Worm (Caenorhabditis elegans) whole organism, L2 larva: ENCODE data around the gene M176.11.

Source experiments
- C34F6.9 ChIP-seq: fragments of 150-350 bp; optimal IDR thresholded peaks from 2 replicates; lab custom pipeline; 2014; ENCODE audit warnings: missing biosample characterization, missing genetic modification characterization
- F13H6.1 ChIP-seq: sonication (generic microtip); optimal IDR thresholded peaks from 2 replicates; lab custom pipeline; 2016; ENCODE audit warnings: missing genetic modification characterization, missing compliant biosample characterization
- R02D3.7 ChIP-seq: fragments of 150-350 bp; optimal IDR thresholded peaks from 2 replicates; lab custom pipeline; 2014; ENCODE audit warnings: missing biosample characterization, missing genetic modification characterization
- Y55F3AM.14 ChIP-seq: fragments of 200-800 bp; sonication (Bioruptor generic); optimal IDR thresholded peaks from 2 replicates; lab custom pipeline; 2018; ENCODE audit warnings: mild to moderate bottlenecking, missing genetic modification characterization, missing compliant biosample characterization
- alr-1 ChIP-seq: fragments of 150-350 bp; optimal IDR thresholded peaks from 2 replicates; lab custom pipeline; 2014; ENCODE audit warnings: missing biosample characterization, missing genetic modification characterization
- blmp-1 ChIP-seq: sonication (generic microtip); optimal IDR thresholded peaks from 2 replicates; lab custom pipeline; 2017; ENCODE audit warnings: missing genetic modification characterization, mild to moderate bottlenecking, missing compliant biosample characterization, antibody characterized with exemption, moderate library complexity; ENCODE audit not compliant: insufficient read depth
- ceh-16 ChIP-seq: fragments of 150-350 bp; optimal IDR thresholded peaks from 2 replicates; lab custom pipeline; 2014; ENCODE audit warnings: missing biosample characterization, missing genetic modification characterization
- ceh-82 ChIP-seq: fragments of 150-350 bp; optimal IDR thresholded peaks from 2 replicates; lab custom pipeline; 2014; ENCODE audit warnings: missing biosample characterization, missing genetic modification characterization
- crh-2 ChIP-seq: sonication (generic microtip); optimal IDR thresholded peaks from 2 replicates; lab custom pipeline; 2017; ENCODE audit warnings: missing biosample characterization, missing genetic modification characterization
- dmd-4 ChIP-seq: sonication (generic microtip); optimal IDR thresholded peaks from 2 replicates; lab custom pipeline; 2017; ENCODE audit warnings: missing biosample characterization, missing genetic modification characterization
- elt-3 ChIP-seq: sonication (generic microtip); optimal IDR thresholded peaks from 2 replicates; lab custom pipeline; 2017; ENCODE audit warnings: missing biosample characterization, missing genetic modification characterization
- fos-1 ChIP-seq: fragments of 150-350 bp; optimal IDR thresholded peaks from 2 replicates; lab custom pipeline; 2014; ENCODE audit warnings: missing biosample characterization, missing genetic modification characterization
- gmeb-1 ChIP-seq: fragments of 150-350 bp; optimal IDR thresholded peaks from 2 replicates; lab custom pipeline; 2014; ENCODE audit warnings: missing biosample characterization, missing genetic modification characterization
- lin-11 ChIP-seq: fragments of 150-350 bp; sonication (generic microtip); optimal IDR thresholded peaks from 2 replicates; lab custom pipeline; 2014; ENCODE audit warnings: missing biosample characterization, missing genetic modification characterization, inconsistent platforms, mixed read lengths
- lin-13 ChIP-seq: fragments of 150-350 bp; optimal IDR thresholded peaks from 2 replicates; lab custom pipeline; 2014; ENCODE audit warnings: missing biosample characterization, missing genetic modification reagents, missing genetic modification characterization
- lin-39 ChIP-seq: fragments of 150-350 bp; optimal IDR thresholded peaks from 2 replicates; lab custom pipeline; 2014; ENCODE audit warnings: missing biosample characterization, missing genetic modification reagents, missing genetic modification characterization
- lsy-2 ChIP-seq, 2 experiments: fragments of 150-350 bp in 1 of 2; sonication (generic microtip) in 1 of 2; optimal IDR thresholded peaks; 2 replicates each; lab custom pipeline; 2014 to 2017; ENCODE audit warnings: missing biosample characterization in 2 of 2, missing genetic modification characterization in 2 of 2
- mab-5 ChIP-seq: fragments of 150-350 bp; optimal IDR thresholded peaks from 2 replicates; lab custom pipeline; 2014; ENCODE audit warnings: missing biosample characterization, missing genetic modification characterization
- nhr-10 ChIP-seq: sonication (generic microtip); optimal IDR thresholded peaks from 2 replicates; lab custom pipeline; 2017; ENCODE audit warnings: missing biosample characterization, missing genetic modification characterization
- nhr-11 ChIP-seq: fragments of 150-350 bp; optimal IDR thresholded peaks from 2 replicates; lab custom pipeline; 2014; ENCODE audit warnings: missing biosample characterization, missing genetic modification characterization
- nhr-129 ChIP-seq: fragments of 150-350 bp; optimal IDR thresholded peaks from 2 replicates; lab custom pipeline; 2014; ENCODE audit warnings: missing biosample characterization, missing genetic modification characterization
- nhr-21 ChIP-seq: fragments of 150-350 bp; optimal IDR thresholded peaks from 2 replicates; lab custom pipeline; 2014; ENCODE audit warnings: missing biosample characterization, missing genetic modification characterization
- nhr-237 ChIP-seq: fragments of 150-350 bp; optimal IDR thresholded peaks from 2 replicates; lab custom pipeline; 2014; ENCODE audit warnings: missing biosample characterization, missing genetic modification characterization
- nhr-25 ChIP-seq: fragments of 150-350 bp; sonication (generic microtip); optimal IDR thresholded peaks from 3 replicates; lab custom pipeline; 2014; ENCODE audit warnings: missing biosample characterization, missing genetic modification characterization
- nhr-6 ChIP-seq: fragments of 150-350 bp; optimal IDR thresholded peaks from 2 replicates; lab custom pipeline; 2014; ENCODE audit warnings: missing biosample characterization, missing genetic modification characterization
- nhr-77 ChIP-seq: fragments of 150-350 bp; optimal IDR thresholded peaks from 2 replicates; lab custom pipeline; 2014; ENCODE audit warnings: missing biosample characterization, missing genetic modification characterization
- sem-4 ChIP-seq: fragments of 150-350 bp; optimal IDR thresholded peaks from 2 replicates; lab custom pipeline; 2014; ENCODE audit warnings: missing biosample characterization, missing genetic modification reagents, missing genetic modification characterization
- skn-1 ChIP-seq: sonication (generic microtip); optimal IDR thresholded peaks from 2 replicates; lab custom pipeline; 2017; ENCODE audit warnings: missing biosample characterization, missing genetic modification characterization
- sma-3 ChIP-seq: sonication (generic microtip); optimal IDR thresholded peaks from 2 replicates; lab custom pipeline; 2016; ENCODE audit warnings: missing genetic modification reagents, missing genetic modification characterization, missing compliant biosample characterization
- sma-9 ChIP-seq, 2 experiments: fragments of 150-350 bp in 1 of 2; sonication (generic microtip) in 1 of 2; optimal IDR thresholded peaks; 2 replicates each; lab custom pipeline; 2014 to 2016; ENCODE audit warnings: missing genetic modification characterization in 2 of 2, mild to moderate bottlenecking in 1 of 2, missing biosample characterization in 1 of 2, missing compliant biosample characterization in 1 of 2, missing genetic modification reagents in 1 of 2, moderate library complexity in 1 of 2
- snpc-4 ChIP-seq: fragments of 150-350 bp; optimal IDR thresholded peaks from 2 replicates; lab custom pipeline; 2014; ENCODE audit warnings: missing biosample characterization, missing genetic modification characterization
- unc-39 ChIP-seq: fragments of 150-350 bp; optimal IDR thresholded peaks from 2 replicates; lab custom pipeline; 2014; ENCODE audit warnings: missing biosample characterization, missing genetic modification characterization
- unc-55 ChIP-seq: fragments of 150-350 bp; sonication (generic microtip); optimal IDR thresholded peaks from 3 replicates; lab custom pipeline; 2014; ENCODE audit warnings: missing biosample characterization, missing genetic modification reagents, missing genetic modification characterization
- zag-1 ChIP-seq: fragments of 150-350 bp; optimal IDR thresholded peaks from 2 replicates; lab custom pipeline; 2014; ENCODE audit warnings: missing biosample characterization, missing genetic modification characterization
- ztf-11 ChIP-seq: sonication (generic microtip); optimal IDR thresholded peaks from 2 replicates; lab custom pipeline; 2017; ENCODE audit warnings: missing biosample characterization, missing genetic modification characterization
- ztf-4 ChIP-seq: fragments of 150-350 bp; optimal IDR thresholded peaks from 2 replicates; lab custom pipeline; 2014; ENCODE audit warnings: missing biosample characterization, missing genetic modification characterization

M176.11 gene

DNA sequence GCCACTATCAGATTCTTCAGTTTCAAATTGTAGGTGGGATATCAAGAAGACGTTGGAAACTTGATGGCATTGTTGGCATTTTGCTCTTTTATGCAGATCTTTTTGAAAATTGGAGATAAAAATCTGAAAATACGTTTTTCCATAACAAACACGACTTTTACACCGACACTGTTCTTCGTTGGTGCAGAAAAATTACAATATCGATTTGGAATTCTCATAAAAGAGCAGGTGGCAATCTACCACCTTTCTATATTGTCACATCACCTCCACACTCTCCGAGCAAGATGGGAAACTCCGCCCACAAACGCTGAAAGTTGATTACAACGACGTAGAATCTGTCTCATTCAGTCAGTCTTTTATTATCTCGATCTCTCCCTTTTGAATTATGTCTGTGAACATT is 14.6 kb upstream of the M176.11 start, which contains the start of gene arrd-2:
TSS of gene arrd-2 (plus strand) at position 301 of the 400 bp plus-strand sequence.
- TF ChIP-seq nhr-77 (tag; lab: Kevin White, UChicago) (no peak), lin-13 (no peak), unc-55 (no peak), alr-1 (tag; lab: Kevin White, UChicago) (no peak), ztf-4 (tag; lab: Kevin White, UChicago) (no peak), unc-39 (tag; lab: Kevin White, UChicago) (no peak), skn-1 (tag; lab: Kevin White, UChicago) (no peak), crh-2 (tag; lab: Kevin White, UChicago) (no peak), nhr-11 (tag; lab: Kevin White, UChicago) (no peak), blmp-1 (tag; lab: Kevin White, UChicago) (no peak), zag-1 (no peak), ztf-11 (tag; lab: Kevin White, UChicago) (no peak), ceh-82 (no peak), nhr-25 (tag; lab: Kevin White, UChicago) (no peak), lsy-2 (tag; optimal IDR thresholded peaks at IDR 0.05; lab: Kevin White, UChicago) (no peak), nhr-21 (no peak)

DNA sequence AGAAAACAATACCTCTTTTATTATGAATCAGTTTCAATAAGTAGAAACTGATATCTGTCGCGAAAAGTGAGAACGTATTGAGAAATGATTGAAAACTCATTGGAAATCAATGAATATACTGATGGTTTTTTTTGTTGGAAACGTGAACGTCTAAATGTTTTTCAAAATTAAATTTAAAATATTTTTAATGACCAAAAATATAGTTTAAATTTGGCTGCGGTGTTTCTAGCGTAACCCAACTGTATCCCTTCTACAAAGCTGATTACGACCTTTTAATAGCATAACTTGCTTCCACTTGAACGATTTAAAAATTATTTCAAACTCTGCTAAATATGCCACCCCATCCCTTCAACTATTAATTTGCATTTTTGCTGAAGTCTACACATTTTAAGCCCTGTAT is 10.6 kb upstream of the M176.11 start, which contains the start of gene M176.9:
TSS of gene M176.9 (minus strand) at position 101 of the 400 bp plus-strand sequence.
- TF ChIP-seq ceh-82 (no peak), lin-39 (tag; lab: Kevin White, UChicago) (no peak), sma-3 (GFP tag; lab: Kevin White, UChicago) (no peak), crh-2 (tag; lab: Kevin White, UChicago) (no peak), elt-3 (no peak), skn-1 (tag; lab: Kevin White, UChicago) (no peak), snpc-4 (tag; lab: Kevin White, UChicago) (no peak), ceh-16 (tag; lab: Kevin White, UChicago) (no peak), lin-11 (tag; lab: Kevin White, UChicago) (no peak), sem-4 (tag; lab: Kevin White, UChicago) (no peak), F13H6.1 (tag; lab: Kevin White, UChicago) (no peak), gmeb-1 (tag; lab: Kevin White, UChicago) (no peak), Y55F3AM.14 (GFP tag; lab: Kevin White, UChicago) (no peak), C34F6.9 (no peak), nhr-21 (no peak), R02D3.7 (tag; lab: Kevin White, UChicago) (no peak), sma-9 (GFP tag; optimal IDR thresholded peaks at IDR 0.05; lab: Kevin White, UChicago) (no peak), sma-9 (tag; optimal IDR thresholded peaks at IDR 0.05; lab: Kevin White, UChicago) (no peak)

DNA sequence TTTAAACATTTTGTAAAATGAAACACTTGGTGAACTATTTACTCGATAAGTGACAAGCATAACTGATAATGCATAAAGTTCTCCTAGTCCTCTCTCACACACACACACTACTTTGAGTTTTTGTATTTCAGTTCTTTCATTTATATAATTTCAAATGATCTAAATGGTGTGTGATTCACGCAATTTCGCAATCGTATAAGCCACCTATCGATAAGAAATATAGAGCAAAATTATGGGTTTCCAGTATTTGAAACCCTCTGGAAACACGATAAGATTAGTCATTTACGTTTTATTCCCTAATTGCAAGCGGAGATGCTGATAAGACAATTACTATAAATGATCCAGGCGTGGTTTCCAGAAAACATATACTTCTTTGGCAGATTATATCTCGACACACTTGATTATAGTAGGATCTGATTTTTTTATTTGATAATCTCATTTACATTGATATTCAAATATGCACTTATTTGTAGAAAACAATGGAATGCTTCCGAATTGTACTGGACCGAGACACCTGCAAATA is 9.9 kb upstream of the M176.11 start, which contains the start of gene arrd-3:
TSS of gene arrd-3 (plus strand) at position 473 of the 523 bp plus-strand sequence.
- TF ChIP-seq gmeb-1 (tag; lab: Kevin White, UChicago), result peak; percentile 7
- TF ChIP-seq fos-1 (tag; lab: Kevin White, UChicago), result peak; percentile 94
- no peak for TF ChIP-seq nhr-21
- TF ChIP-seq nhr-6 (tag; lab: Kevin White, UChicago), result no peak
- peak; percentile 18 for TF ChIP-seq sma-9 (GFP tag; optimal IDR thresholded peaks at IDR 0.05; lab: Kevin White, UChicago)
- TF ChIP-seq sma-9 (tag; optimal IDR thresholded peaks at IDR 0.05; lab: Kevin White, UChicago), result no peak

DNA sequence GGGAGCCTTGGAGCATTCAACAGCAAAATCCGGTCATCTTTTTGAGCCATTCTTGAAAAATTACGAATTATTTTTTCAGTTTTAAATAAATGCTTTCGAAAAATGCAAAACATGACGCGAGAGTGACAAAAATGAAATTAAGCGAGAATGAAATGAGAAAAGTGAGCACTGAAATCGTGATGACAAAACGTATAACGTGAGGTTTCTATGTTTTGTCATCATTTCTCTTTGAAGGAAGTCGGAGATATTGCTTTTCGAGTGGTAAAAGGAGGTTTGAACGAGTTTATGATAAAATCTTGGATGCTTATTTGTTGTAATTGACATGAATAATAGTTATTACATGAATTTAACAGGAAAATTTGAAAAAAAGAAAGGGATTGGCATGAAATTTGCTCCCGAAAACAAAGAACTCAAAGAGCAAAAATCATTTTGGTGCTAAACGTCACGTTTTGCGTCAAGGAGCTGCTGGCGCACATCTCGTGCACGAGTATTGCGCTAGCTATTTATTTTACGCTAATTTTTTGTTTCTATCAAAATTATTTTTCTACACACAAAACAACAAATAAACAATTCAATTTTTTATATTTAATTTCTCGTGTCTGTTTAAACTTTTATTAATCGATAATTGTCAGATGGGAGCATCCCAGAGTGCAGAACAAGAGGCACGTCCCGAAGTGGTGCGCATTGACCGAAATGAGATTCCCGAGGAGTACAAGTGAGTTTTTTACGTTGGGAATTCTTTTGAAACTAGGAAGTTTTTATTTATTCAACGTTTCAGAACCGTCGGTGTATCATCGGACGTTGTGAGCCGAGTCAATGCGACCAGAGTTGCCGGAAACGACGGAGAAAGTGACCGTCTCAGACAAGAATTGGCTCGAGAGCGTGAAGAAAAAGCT is 5.4 kb upstream of the M176.11 start, which contains the start of the genes gss-1 and chch-3:
TSS of gene gss-1 (minus strand) at position 51 of the 896 bp plus-strand sequence.
TSS of gene chch-3 (plus strand) at position 633 of the 896 bp plus-strand sequence.
- TF ChIP-seq sem-4 (tag; lab: Kevin White, UChicago) (no peak), dmd-4 (tag; lab: Kevin White, UChicago) (no peak), fos-1 (tag; lab: Kevin White, UChicago) (peak; percentile 63), zag-1 (no peak), nhr-129 (tag; lab: Kevin White, UChicago) (peak; percentile 71), ztf-11 (tag; lab: Kevin White, UChicago) (no peak), nhr-6 (tag; lab: Kevin White, UChicago) (no peak), nhr-237 (tag; lab: Kevin White, UChicago) (no peak), skn-1 (tag; lab: Kevin White, UChicago) (no peak), nhr-21 (peak; percentile 13), gmeb-1 (tag; lab: Kevin White, UChicago) (peak; percentile 69), lin-11 (tag; lab: Kevin White, UChicago) (peak; percentile 1), sma-3 (GFP tag; lab: Kevin White, UChicago) (peak; percentile 14), lin-13 (peak; percentile 43), mab-5 (tag; lab: Kevin White, UChicago) (peak; percentile 25), snpc-4 (tag; lab: Kevin White, UChicago) (peak; percentile 14), F13H6.1 (tag; lab: Kevin White, UChicago) (peak; percentile 24), unc-55 (peak; percentile 75), lsy-2 (tag; optimal IDR thresholded peaks at IDR 0.05; lab: Kevin White, UChicago) (peak; percentile 56 to 85), nhr-10 (tag; lab: Kevin White, UChicago) (no peak), crh-2 (tag; lab: Kevin White, UChicago) (peak; percentile 58), C34F6.9 (peak; percentile 85), sma-9 (GFP tag; optimal IDR thresholded peaks at IDR 0.05; lab: Kevin White, UChicago) (peak; percentile 65), sma-9 (tag; optimal IDR thresholded peaks at IDR 0.05; lab: Kevin White, UChicago) (no peak)
